Worm (Caenorhabditis elegans) whole organism, L4/young adult: ENCODE results near the gene cwp-4.
A peak's percentile ranks its signal among the peaks of the same experiment; 100 is the strongest.

Source experiments
- W03F9.2 ChIP-seq: fragments of 150-350 bp; optimal IDR thresholded peaks from 2 replicates; lab custom pipeline; 2014; ENCODE audit warnings: missing biosample characterization, missing genetic modification characterization
- dao-5 ChIP-seq: sonication (generic microtip); optimal IDR thresholded peaks from 2 replicates; lab custom pipeline; 2016; ENCODE audit warnings: missing genotype, missing genetic modification characterization, moderate library complexity, missing compliant biosample characterization
- him-1 ChIP-seq: sonication (generic microtip); optimal IDR thresholded peaks from 2 replicates; lab custom pipeline; 2016; ENCODE audit warnings: missing genotype, missing genetic modification reagents, missing genetic modification characterization, missing compliant biosample characterization

cwp-4 gene

ce11 chrV:5038449-5038848 lies 15.0 kb upstream of the cwp-4 start:
- TF ChIP-seq dao-5 (no peak), him-1 (tag; lab: Kevin White, UChicago) (no peak), W03F9.2 (tag; lab: Kevin White, UChicago) (no peak)

- TF ChIP-seq dao-5 (no peak), W03F9.2 (tag; lab: Kevin White, UChicago) (no peak), him-1 (tag; lab: Kevin White, UChicago) (no peak)
These were observed 13.9 kb upstream of the cwp-4 start, which contains the start of gene K11D12.11 for ce11 chrV:5039559-5039958. Gene K11D12.11, minus strand, starts transcription at chrV:5039600.

- TF ChIP-seq W03F9.2 (tag; lab: Kevin White, UChicago) = no peak
- TF ChIP-seq him-1 (tag; lab: Kevin White, UChicago) = no peak
- no peak for TF ChIP-seq dao-5
These were observed 12.5 kb upstream of the cwp-4 start, which contains the start of gene K11D12.8 for ce11 chrV:5040925-5041324. Gene K11D12.8, minus strand, starts transcription at chrV:5041001.

ce11 chrV:5046103-5046502 lies 7.3 kb upstream of the cwp-4 start, which contains the start of gene exc-14:
Gene exc-14, minus strand, starts transcription at chrV:5046203.
- TF ChIP-seq dao-5 (no peak), W03F9.2 (tag; lab: Kevin White, UChicago) (no peak), him-1 (tag; lab: Kevin White, UChicago) (no peak)

- no peak for TF ChIP-seq him-1 (tag; lab: Kevin White, UChicago)
- no peak for TF ChIP-seq dao-5
- TF ChIP-seq W03F9.2 (tag; lab: Kevin White, UChicago) = no peak
These were observed 6.9 kb upstream of the cwp-4 start for ce11 chrV:5046558-5046957.

- TF ChIP-seq dao-5 (no peak), him-1 (tag; lab: Kevin White, UChicago) (peak; percentile 80), W03F9.2 (tag; lab: Kevin White, UChicago) (peak; percentile 0)
These were observed 4.0 kb upstream of the cwp-4 start, which contains the start of the genes pqn-51 and K11D12.14 for ce11 chrV:5049333-5049942. Gene pqn-51, plus strand, starts transcription at chrV:5049607. Gene K11D12.14, plus strand, starts transcription at chrV:5049636.

- TF ChIP-seq W03F9.2 (tag; lab: Kevin White, UChicago) (no peak), him-1 (tag; lab: Kevin White, UChicago) (no peak), dao-5 (no peak)
These were observed 3.3 kb upstream of the cwp-4 start for ce11 chrV:5050073-5050599.

ce11 chrV:5052233-5052632 lies 1.2 kb upstream of the cwp-4 start, which contains the start of gene K11D12.12:
Gene K11D12.12, plus strand, starts transcription at chrV:5052261.
- no peak for TF ChIP-seq dao-5
- no peak for TF ChIP-seq him-1 (tag; lab: Kevin White, UChicago)
- TF ChIP-seq W03F9.2 (tag; lab: Kevin White, UChicago) = no peak

ce11 chrV:5064761-5065421 lies 11.5 kb downstream of the cwp-4 start, which contains the start of gene mlk-1:
Gene mlk-1, minus strand, starts transcription at chrV:5064811.
- TF ChIP-seq him-1 (tag; lab: Kevin White, UChicago) (peak; percentile 37), W03F9.2 (tag; lab: Kevin White, UChicago) (no peak)

ce11 chrV:5067390-5067789 lies 14.0 kb downstream of the cwp-4 start:
- TF ChIP-seq dao-5 = no peak
- TF ChIP-seq him-1 (tag; lab: Kevin White, UChicago) = no peak
- TF ChIP-seq W03F9.2 (tag; lab: Kevin White, UChicago) = no peak

ce11 chrV:5069440-5069839 lies 16.0 kb downstream of the cwp-4 start, which contains the start of gene Y58A7A.1:
Gene Y58A7A.1, minus strand, starts transcription at chrV:5069540.
- TF ChIP-seq him-1 (tag; lab: Kevin White, UChicago) (no peak), W03F9.2 (tag; lab: Kevin White, UChicago) (no peak), dao-5 (no peak)

ce11 chrV:5072082-5072481 lies 18.6 kb downstream of the cwp-4 start, which contains the start of gene Y58A7A.2:
Gene Y58A7A.2, minus strand, starts transcription at chrV:5072182.
- TF ChIP-seq him-1 (tag; lab: Kevin White, UChicago) (no peak), dao-5 (no peak), W03F9.2 (tag; lab: Kevin White, UChicago) (no peak)

- TF ChIP-seq dao-5 (no peak), W03F9.2 (tag; lab: Kevin White, UChicago) (peak; percentile 68)
These were observed 27.5 kb downstream of the cwp-4 start, which contains the start of gene Y58A7A.3 for ce11 chrV:5080853-5081338. Gene Y58A7A.3, minus strand, starts transcription at chrV:5080903.
